Fruit fly (Drosophila melanogaster): ENCODE measurements around the gene CG3552.

The CG3552 gene

dm6 chr3L:9424528-9424911 lies 31.6 kb upstream of the CG3552 start (continued):
- no peak for TF ChIP-seq en (GFP tag; optimal IDR thresholded peaks at IDR 0.05)
- TF ChIP-seq CG32772 (GFP tag; IDR thresholded peaks at IDR 0.05): no peak
- peak; percentile 15 for TF ChIP-seq cwo (GFP tag; optimal IDR thresholded peaks at IDR 0.05)
- TF ChIP-seq usp (GFP tag; optimal IDR thresholded peaks at IDR 0.05): no peak
- peak; percentile 79 for TF ChIP-seq PHDP (tag; optimal IDR thresholded peaks at IDR 0.05)
- no peak for TF ChIP-seq kay (GFP tag; optimal IDR thresholded peaks at IDR 0.05)
- no peak for TF ChIP-seq zf30C (GFP tag; optimal IDR thresholded peaks at IDR 0.05)
- no peak; the same call in 2 of the 3 replicates for TF ChIP-seq B-H1 (GFP tag; IDR thresholded peaks at IDR 0.05)
- TF ChIP-seq CG17568 (GFP tag; optimal IDR thresholded peaks at IDR 0.05): peak; percentile 42
- TF ChIP-seq GATAe (GFP tag; conservative IDR thresholded peaks at IDR 0.05): no peak
- no peak for TF ChIP-seq disco-r (GFP tag; optimal IDR thresholded peaks at IDR 0.05)
- TF ChIP-seq CG4707 (GFP tag; optimal IDR thresholded peaks at IDR 0.05): no peak
- no peak for TF ChIP-seq emc (GFP tag; optimal IDR thresholded peaks at IDR 0.05)
- TF ChIP-seq row (GFP tag; IDR thresholded peaks at IDR 0.05): peak; percentile 63; the same call in 2 of the 3 replicates
- no peak for TF ChIP-seq lmd (GFP tag; IDR thresholded peaks at IDR 0.05)
- TF ChIP-seq her (GFP tag; optimal IDR thresholded peaks at IDR 0.05): no peak
- no peak for TF ChIP-seq bbx (GFP tag; IDR thresholded peaks at IDR 0.05; ENCODE audit: partially characterized antibody)
- no peak for TF ChIP-seq jigr1 (GFP tag; IDR thresholded peaks at IDR 0.05)
- TF ChIP-seq Stat92E (GFP tag; optimal IDR thresholded peaks at IDR 0.05): no peak
- no peak for TF ChIP-seq cato (GFP tag; optimal IDR thresholded peaks at IDR 0.05; ENCODE audit: borderline replicate concordance)
- TF ChIP-seq Six4 (GFP tag; optimal IDR thresholded peaks at IDR 0.05): no peak
- TF ChIP-seq al (GFP tag; IDR thresholded peaks at IDR 0.05): no peak
- peak; percentile 42 for TF ChIP-seq CG13296 (GFP tag; optimal IDR thresholded peaks at IDR 0.05)
- no peak for TF ChIP-seq YL-1 (GFP tag; optimal IDR thresholded peaks at IDR 0.05)
- TF ChIP-seq CG42726 (GFP tag; IDR thresholded peaks at IDR 0.05; ENCODE audit: partially characterized antibody): no peak
- TF ChIP-seq Xbp1 (GFP tag; optimal IDR thresholded peaks at IDR 0.05): peak; percentile 16
- TF ChIP-seq danr (GFP tag; IDR thresholded peaks at IDR 0.05): no peak
- peak; percentile 74 for TF ChIP-seq sens (GFP tag)
- peak; percentile 37 for TF ChIP-seq Nf-YC (tag; optimal IDR thresholded peaks at IDR 0.05)
- peak; percentile 20; the same call in 1 of the 2 replicates for TF ChIP-seq Ada2b (GFP tag; IDR thresholded peaks at IDR 0.05)
- TF ChIP-seq unc-4 (GFP tag; IDR thresholded peaks at IDR 0.05; ENCODE audit: partially characterized antibody): no peak
- no peak for TF ChIP-seq repo (GFP tag; optimal IDR thresholded peaks at IDR 0.05)
- TF ChIP-seq wor (GFP tag; IDR thresholded peaks at IDR 0.05): no peak
- TF ChIP-seq HLHmδ (GFP tag; optimal IDR thresholded peaks at IDR 0.05): no peak
- peak; percentile 1 for TF ChIP-seq CG6254 (GFP tag; optimal IDR thresholded peaks at IDR 0.05)
- no peak for TF ChIP-seq CG14667 (GFP tag; IDR thresholded peaks at IDR 0.05)
- TF ChIP-seq mld (GFP tag; IDR thresholded peaks at IDR 0.05; ENCODE audit: partially characterized antibody): no peak
- TF ChIP-seq CG12744 (GFP tag; optimal IDR thresholded peaks at IDR 0.05): no peak
- TF ChIP-seq CG13775 (GFP tag; optimal IDR thresholded peaks at IDR 0.05): peak; percentile 20
- no peak for TF ChIP-seq CG7271 (tag; optimal IDR thresholded peaks at IDR 0.05)
- TF ChIP-seq CG6689 (GFP tag; IDR thresholded peaks at IDR 0.05): no peak
- TF ChIP-seq CG9797 (GFP tag; optimal IDR thresholded peaks at IDR 0.05): no peak
- peak; percentile 35 for TF ChIP-seq CG17359 (tag; optimal IDR thresholded peaks at IDR 0.05)
- TF ChIP-seq dan (GFP tag; IDR thresholded peaks at IDR 0.05): no peak
- no peak for TF ChIP-seq Mes4 (GFP tag; optimal IDR thresholded peaks at IDR 0.05)
- peak; percentile 64 for TF ChIP-seq CG18262 (tag; optimal IDR thresholded peaks at IDR 0.05)
- TF ChIP-seq run (tag; optimal IDR thresholded peaks at IDR 0.05): no peak
- no peak for TF ChIP-seq NFAT (GFP tag; IDR thresholded peaks at IDR 0.05)
- no peak for TF ChIP-seq CG13894 (tag; optimal IDR thresholded peaks at IDR 0.05)
- TF ChIP-seq dati (GFP tag; IDR thresholded peaks at IDR 0.05): no peak
- TF ChIP-seq CG8359 (GFP tag; optimal IDR thresholded peaks at IDR 0.05; ENCODE audit: borderline replicate concordance): no peak

Data from whole organism, embryonic.